Worm (Caenorhabditis elegans) whole organism, L2 larva: Measurements from ENCODE around the gene Y43F8C.16.

ENCODE experiments used
- C34F6.9 ChIP-seq: fragments of 150-350 bp; optimal IDR thresholded peaks from 2 replicates; lab custom pipeline; 2014; ENCODE audit warnings: missing biosample characterization, missing genetic modification characterization
- F13H6.1 ChIP-seq: sonication (generic microtip); optimal IDR thresholded peaks from 2 replicates; lab custom pipeline; 2016; ENCODE audit warnings: missing genetic modification characterization, missing compliant biosample characterization
- R02D3.7 ChIP-seq: fragments of 150-350 bp; optimal IDR thresholded peaks from 2 replicates; lab custom pipeline; 2014; ENCODE audit warnings: missing biosample characterization, missing genetic modification characterization
- ZK546.5 ChIP-seq: sonication (generic microtip); optimal IDR thresholded peaks from 2 replicates; lab custom pipeline; 2017; ENCODE audit warnings: missing biosample characterization, missing genetic modification characterization
- aly-2 ChIP-seq: fragments of 150-350 bp; optimal IDR thresholded peaks from 2 replicates; lab custom pipeline; 2014; ENCODE audit warnings: missing biosample characterization, missing genetic modification characterization
- ceh-16 ChIP-seq: fragments of 150-350 bp; optimal IDR thresholded peaks from 2 replicates; lab custom pipeline; 2014; ENCODE audit warnings: missing biosample characterization, missing genetic modification characterization
- ceh-82 ChIP-seq: fragments of 150-350 bp; optimal IDR thresholded peaks from 2 replicates; lab custom pipeline; 2014; ENCODE audit warnings: missing biosample characterization, missing genetic modification characterization
- crh-2 ChIP-seq: sonication (generic microtip); optimal IDR thresholded peaks from 2 replicates; lab custom pipeline; 2017; ENCODE audit warnings: missing biosample characterization, missing genetic modification characterization
- dmd-4 ChIP-seq: sonication (generic microtip); optimal IDR thresholded peaks from 2 replicates; lab custom pipeline; 2017; ENCODE audit warnings: missing biosample characterization, missing genetic modification characterization
- elt-1 ChIP-seq: fragments of 150-350 bp; optimal IDR thresholded peaks from 2 replicates; lab custom pipeline; 2014; ENCODE audit warnings: missing biosample characterization, missing genetic modification characterization
- elt-3 ChIP-seq: sonication (generic microtip); optimal IDR thresholded peaks from 2 replicates; lab custom pipeline; 2017; ENCODE audit warnings: missing biosample characterization, missing genetic modification characterization
- fos-1 ChIP-seq: fragments of 150-350 bp; optimal IDR thresholded peaks from 2 replicates; lab custom pipeline; 2014; ENCODE audit warnings: missing biosample characterization, missing genetic modification characterization
- gmeb-1 ChIP-seq: fragments of 150-350 bp; optimal IDR thresholded peaks from 2 replicates; lab custom pipeline; 2014; ENCODE audit warnings: missing biosample characterization, missing genetic modification characterization
- lin-11 ChIP-seq: fragments of 150-350 bp; sonication (generic microtip); optimal IDR thresholded peaks from 2 replicates; lab custom pipeline; 2014; ENCODE audit warnings: missing biosample characterization, missing genetic modification characterization, inconsistent platforms, mixed read lengths
- lin-13 ChIP-seq: fragments of 150-350 bp; optimal IDR thresholded peaks from 2 replicates; lab custom pipeline; 2014; ENCODE audit warnings: missing biosample characterization, missing genetic modification reagents, missing genetic modification characterization
- lin-39 ChIP-seq: fragments of 150-350 bp; optimal IDR thresholded peaks from 2 replicates; lab custom pipeline; 2014; ENCODE audit warnings: missing biosample characterization, missing genetic modification reagents, missing genetic modification characterization
- lsy-2 ChIP-seq, 2 experiments: fragments of 150-350 bp in 1 of 2; sonication (generic microtip) in 1 of 2; optimal IDR thresholded peaks; 2 replicates each; lab custom pipeline; 2014 to 2017; ENCODE audit warnings: missing biosample characterization in 2 of 2, missing genetic modification characterization in 2 of 2
- nhr-10 ChIP-seq: sonication (generic microtip); optimal IDR thresholded peaks from 2 replicates; lab custom pipeline; 2017; ENCODE audit warnings: missing biosample characterization, missing genetic modification characterization
- nhr-11 ChIP-seq: fragments of 150-350 bp; optimal IDR thresholded peaks from 2 replicates; lab custom pipeline; 2014; ENCODE audit warnings: missing biosample characterization, missing genetic modification characterization
- nhr-12 ChIP-seq: fragments of 150-350 bp; optimal IDR thresholded peaks from 2 replicates; lab custom pipeline; 2014; ENCODE audit warnings: missing biosample characterization, missing genetic modification characterization
- nhr-21 ChIP-seq: fragments of 150-350 bp; optimal IDR thresholded peaks from 2 replicates; lab custom pipeline; 2014; ENCODE audit warnings: missing biosample characterization, missing genetic modification characterization
- nhr-25 ChIP-seq: fragments of 150-350 bp; sonication (generic microtip); optimal IDR thresholded peaks from 3 replicates; lab custom pipeline; 2014; ENCODE audit warnings: missing biosample characterization, missing genetic modification characterization
- nhr-6 ChIP-seq: fragments of 150-350 bp; optimal IDR thresholded peaks from 2 replicates; lab custom pipeline; 2014; ENCODE audit warnings: missing biosample characterization, missing genetic modification characterization
- nhr-77 ChIP-seq: fragments of 150-350 bp; optimal IDR thresholded peaks from 2 replicates; lab custom pipeline; 2014; ENCODE audit warnings: missing biosample characterization, missing genetic modification characterization
- sem-4 ChIP-seq: fragments of 150-350 bp; optimal IDR thresholded peaks from 2 replicates; lab custom pipeline; 2014; ENCODE audit warnings: missing biosample characterization, missing genetic modification reagents, missing genetic modification characterization
- skn-1 ChIP-seq: sonication (generic microtip); optimal IDR thresholded peaks from 2 replicates; lab custom pipeline; 2017; ENCODE audit warnings: missing biosample characterization, missing genetic modification characterization
- unc-39 ChIP-seq: fragments of 150-350 bp; optimal IDR thresholded peaks from 2 replicates; lab custom pipeline; 2014; ENCODE audit warnings: missing biosample characterization, missing genetic modification characterization
- unc-55 ChIP-seq: fragments of 150-350 bp; sonication (generic microtip); optimal IDR thresholded peaks from 3 replicates; lab custom pipeline; 2014; ENCODE audit warnings: missing biosample characterization, missing genetic modification reagents, missing genetic modification characterization
- unc-62 ChIP-seq: fragments of 150-350 bp; optimal IDR thresholded peaks from 2 replicates; lab custom pipeline; 2014; ENCODE audit warnings: missing biosample characterization, missing genetic modification reagents, missing genetic modification characterization
- zag-1 ChIP-seq: fragments of 150-350 bp; optimal IDR thresholded peaks from 2 replicates; lab custom pipeline; 2014; ENCODE audit warnings: missing biosample characterization, missing genetic modification characterization
- ztf-1 ChIP-seq: fragments of 200-800 bp; sonication (Bioruptor generic); conservative IDR thresholded peaks from 2 replicates; pipeline ENCODE4 v1.3.6; 2022; ENCODE audit warnings: missing genetic modification characterization, missing compliant biosample characterization
- ztf-11 ChIP-seq: sonication (generic microtip); optimal IDR thresholded peaks from 2 replicates; lab custom pipeline; 2017; ENCODE audit warnings: missing biosample characterization, missing genetic modification characterization
- ztf-4 ChIP-seq: fragments of 150-350 bp; optimal IDR thresholded peaks from 2 replicates; lab custom pipeline; 2014; ENCODE audit warnings: missing biosample characterization, missing genetic modification characterization

The Y43F8C.16 gene

ce11 chrV:19728731-19729130, 13.4 kb upstream of the Y43F8C.16 start, which contains the start of gene Y116F11A.3:
Gene Y116F11A.3, plus strand, starts transcription at chrV:19729031.
- TF ChIP-seq skn-1 (tag; lab: Kevin White, UChicago) (no peak), nhr-6 (tag; lab: Kevin White, UChicago) (no peak), ZK546.5 (tag; lab: Kevin White, UChicago) (no peak), unc-55 (no peak), crh-2 (no peak), nhr-25 (tag; lab: Kevin White, UChicago) (no peak), lsy-2 (tag; optimal IDR thresholded peaks at IDR 0.05; lab: Kevin White, UChicago) (no peak), lin-39 (tag; lab: Kevin White, UChicago) (no peak), unc-62 (no peak), elt-3 (tag; lab: Kevin White, UChicago) (no peak), fos-1 (tag; lab: Kevin White, UChicago) (no peak), sem-4 (tag; lab: Kevin White, UChicago) (no peak), ceh-16 (tag; lab: Kevin White, UChicago) (no peak), lin-11 (no peak), ztf-4 (tag; lab: Kevin White, UChicago) (no peak), gmeb-1 (tag; lab: Kevin White, UChicago) (no peak), R02D3.7 (tag; lab: Kevin White, UChicago) (no peak)

ce11 chrV:19727990-19728389, 12.7 kb upstream of the Y43F8C.16 start:
- no peak for TF ChIP-seq nhr-10 (tag; lab: Kevin White, UChicago)
- peak; percentile 54 for TF ChIP-seq lin-13 (GFP tag; lab: Kevin White, UChicago)

ce11 chrV:19724589-19724988, 9.3 kb upstream of the Y43F8C.16 start:
- peak; percentile 9 for TF ChIP-seq unc-55
- no peak for TF ChIP-seq zag-1 (tag; lab: Kevin White, UChicago)
- no peak for TF ChIP-seq nhr-6 (tag; lab: Kevin White, UChicago)
- TF ChIP-seq gmeb-1 (tag; lab: Kevin White, UChicago) = no peak
- TF ChIP-seq ZK546.5 (tag; lab: Kevin White, UChicago) = no peak
- TF ChIP-seq nhr-21 = no peak
- TF ChIP-seq ztf-4 (tag; lab: Kevin White, UChicago) = no peak
- no peak for TF ChIP-seq F13H6.1 (tag; lab: Kevin White, UChicago)
- TF ChIP-seq nhr-11 (tag; lab: Kevin White, UChicago) = no peak
- no peak for TF ChIP-seq nhr-25 (tag; lab: Kevin White, UChicago)
- peak; percentile 5 for TF ChIP-seq ztf-11 (tag; lab: Kevin White, UChicago)
- no peak for TF ChIP-seq ztf-1 (GFP tag; lab: Robert Waterston, UW)

- TF ChIP-seq gmeb-1 (tag; lab: Kevin White, UChicago) (peak; percentile 7), lin-11 (peak; percentile 7), lin-13 (GFP tag; lab: Kevin White, UChicago) (peak; percentile 25), unc-39 (tag; lab: Kevin White, UChicago) (no peak), zag-1 (tag; lab: Kevin White, UChicago) (no peak)
Observed at ce11 chrV:19722881-19723280, 7.6 kb upstream of the Y43F8C.16 start.

ce11 chrV:19719253-19719652, 3.9 kb upstream of the Y43F8C.16 start, which contains the start of gene Y116F11A.6:
Gene Y116F11A.6, plus strand, starts transcription at chrV:19719553.
- no peak for TF ChIP-seq skn-1 (tag; lab: Kevin White, UChicago)
- TF ChIP-seq ceh-16 (tag; lab: Kevin White, UChicago) = no peak
- TF ChIP-seq unc-55 = no peak
- TF ChIP-seq ceh-82 = no peak
- TF ChIP-seq nhr-10 (tag; lab: Kevin White, UChicago) = no peak
- TF ChIP-seq nhr-77 (tag; lab: Kevin White, UChicago) = no peak
- TF ChIP-seq lin-39 (tag; lab: Kevin White, UChicago) = no peak
- no peak for TF ChIP-seq elt-1 (tag; lab: Kevin White, UChicago)
- no peak for TF ChIP-seq ztf-4 (tag; lab: Kevin White, UChicago)
- TF ChIP-seq dmd-4 (tag; lab: Kevin White, UChicago) = no peak
- TF ChIP-seq aly-2 (tag; lab: Kevin White, UChicago) = no peak
- no peak for TF ChIP-seq nhr-25 (tag; lab: Kevin White, UChicago)
- no peak for TF ChIP-seq nhr-12 (tag; lab: Kevin White, UChicago)
- no peak for TF ChIP-seq C34F6.9
- no peak for TF ChIP-seq lin-13 (GFP tag; lab: Kevin White, UChicago)
- TF ChIP-seq elt-3 (tag; lab: Kevin White, UChicago) = no peak
- TF ChIP-seq sem-4 (tag; lab: Kevin White, UChicago) = no peak
- no peak for TF ChIP-seq R02D3.7 (tag; lab: Kevin White, UChicago)
